Fruit fly (Drosophila melanogaster) whole organism, pupa: ENCODE results near the gene yellow-f.
A peak's percentile ranks its signal among the peaks of the same experiment; 100 is the strongest.

Source experiments
- CG10348 ChIP-seq: fragments of 200-800 bp; sonication (Bioruptor generic); IDR thresholded peaks from 2 replicates; pipeline ENCODE4 v1.3.6; 2022; ENCODE audit warnings: missing biosample characterization, missing genetic modification characterization
- CG12605 ChIP-seq: fragments of 200-800 bp; sonication (Bioruptor generic); IDR thresholded peaks from 2 replicates; pipeline ENCODE4 v1.3.6; 2022; ENCODE audit warnings: missing biosample characterization, missing genetic modification characterization
- CG13204 ChIP-seq: fragments of 200-800 bp; sonication (Bioruptor generic); optimal IDR thresholded peaks from 2 replicates; lab custom pipeline; 2018; ENCODE audit warnings: missing biosample characterization, mild to moderate bottlenecking, missing genetic modification characterization, moderate library complexity
- CG14655 ChIP-seq: fragments of 200-800 bp; sonication (Bioruptor generic); optimal IDR thresholded peaks from 3 replicates; lab custom pipeline; 2017; ENCODE audit warnings: mild to moderate bottlenecking, missing biosample characterization, missing genetic modification reagents, missing genetic modification characterization
- CG15710 ChIP-seq: fragments of 200-800 bp; sonication (Bioruptor generic); optimal IDR thresholded peaks from 2 replicates; lab custom pipeline; 2018; ENCODE audit warnings: missing biosample characterization, mild to moderate bottlenecking, missing genetic modification characterization, moderate library complexity
- CG17806 ChIP-seq: fragments of 200-800 bp; sonication (Bioruptor generic); optimal IDR thresholded peaks from 2 replicates; lab custom pipeline; 2018; ENCODE audit warnings: missing biosample characterization, mild to moderate bottlenecking, missing genetic modification characterization, moderate library complexity
- CG32121 ChIP-seq: fragments of 200-800 bp; sonication (Bioruptor generic); IDR thresholded peaks from 2 replicates; pipeline ENCODE4 v1.3.6; 2022; ENCODE audit warnings: missing biosample characterization, missing genetic modification characterization
- CG34367 ChIP-seq: fragments of 200-800 bp; sonication (Bioruptor generic); optimal IDR thresholded peaks from 2 replicates; lab custom pipeline; 2018; ENCODE audit warnings: missing biosample characterization, mild to moderate bottlenecking, missing genetic modification characterization
- CG4496 ChIP-seq: fragments of 200-800 bp; sonication (Bioruptor generic); IDR thresholded peaks from 3 replicates; pipeline ENCODE4 v1.3.6; 2022; ENCODE audit warnings: missing biosample characterization, missing genetic modification characterization
- CG8159 ChIP-seq: fragments of 200-800 bp; sonication (Bioruptor generic); optimal IDR thresholded peaks from 3 replicates; lab custom pipeline; 2018; ENCODE audit warnings: missing biosample characterization, mild to moderate bottlenecking, missing genetic modification characterization, moderate library complexity
- CG8301 ChIP-seq: fragments of 200-800 bp; sonication (Bioruptor generic); optimal IDR thresholded peaks from 2 replicates; lab custom pipeline; 2018; ENCODE audit warnings: missing biosample characterization, mild to moderate bottlenecking, missing genetic modification characterization
- CG9948 ChIP-seq: fragments of 200-800 bp; sonication (Bioruptor generic); optimal IDR thresholded peaks from 2 replicates; lab custom pipeline; 2018; ENCODE audit warnings: missing biosample characterization, mild to moderate bottlenecking, missing genetic modification characterization, moderate library complexity
- D1 ChIP-seq: fragments of 200-800 bp; sonication (Bioruptor generic); optimal IDR thresholded peaks from 2 replicates; lab custom pipeline; 2018; ENCODE audit warnings: missing biosample characterization, mild to moderate bottlenecking, missing genetic modification characterization, moderate library complexity
- EcR ChIP-seq: fragments of 200-800 bp; sonication (Bioruptor generic); optimal IDR thresholded peaks from 3 replicates; lab custom pipeline; 2019; ENCODE audit warnings: missing biosample characterization, missing genetic modification characterization, mild to moderate bottlenecking, moderate library complexity, missing genetic modification reagents
- Ets98B ChIP-seq: fragments of 200-800 bp; sonication (Bioruptor generic); IDR thresholded peaks from 2 replicates; pipeline ENCODE4 v1.3.6; 2022; ENCODE audit warnings: missing biosample characterization, missing genetic modification characterization
- Pif1A ChIP-seq: fragments of 200-800 bp; sonication (Bioruptor generic); optimal IDR thresholded peaks from 3 replicates; lab custom pipeline; 2016; ENCODE audit warnings: missing biosample characterization, missing genetic modification characterization
- Pif1B ChIP-seq: fragments of 200-800 bp; sonication (Bioruptor generic); optimal IDR thresholded peaks from 3 replicates; lab custom pipeline; 2016; ENCODE audit warnings: missing biosample characterization, missing genetic modification characterization
- Snoo ChIP-seq: fragments of 200-800 bp; sonication (Bioruptor generic); optimal IDR thresholded peaks from 3 replicates; lab custom pipeline; 2017; ENCODE audit warnings: missing biosample characterization, mild to moderate bottlenecking, missing genetic modification characterization, inconsistent platforms
- fd96Ca ChIP-seq: fragments of 200-800 bp; sonication (Bioruptor generic); IDR thresholded peaks from 3 replicates; pipeline ENCODE4 v1.3.6; 2022; ENCODE audit warnings: missing biosample characterization, missing genetic modification characterization
- gl ChIP-seq: fragments of 200-800 bp; sonication (Bioruptor generic); optimal IDR thresholded peaks from 2 replicates; lab custom pipeline; 2018; ENCODE audit warnings: missing biosample characterization, mild to moderate bottlenecking, missing genetic modification characterization
- rn ChIP-seq: fragments of 200-800 bp; sonication (Bioruptor generic); IDR thresholded peaks from 2 replicates; pipeline ENCODE4 v1.3.6; 2022; ENCODE audit warnings: missing biosample characterization, missing genetic modification characterization

The yellow-f gene

dm6 chr3R:12981334-12982166 lies 11.5 kb downstream of the yellow-f start:
- peak; percentile 54; the same call in 1 of the 2 replicates for TF ChIP-seq CG12605
- TF ChIP-seq Snoo (tag; lab: Kevin White, UChicago), result peak; percentile 66
- peak; percentile 80 for TF ChIP-seq Pif1A (GFP tag; lab: Kevin White, UChicago)
- TF ChIP-seq CG10348 (GFP tag; lab: Robert Waterston, UW), result no peak
- peak; percentile 29 for TF ChIP-seq Ets98B (GFP tag; lab: Robert Waterston, UW)
- TF ChIP-seq CG9948, result peak; percentile 76
- TF ChIP-seq rn, result 0 out of 2 replicates have a peak, but pooled peaks have one; percentile 17
- peak; percentile 46 for TF ChIP-seq Pif1B (GFP tag; lab: Kevin White, UChicago)
- peak; percentile 73 for TF ChIP-seq CG17806 (tag; lab: Kevin White, UChicago)
- TF ChIP-seq CG34367 (tag; lab: Kevin White, UChicago), result peak; percentile 65
- peak; percentile 73; the same call in 2 of the 3 replicates for TF ChIP-seq CG4496 (GFP tag; lab: Robert Waterston, UW)
- TF ChIP-seq CG8301, result peak; percentile 76
- peak; percentile 43; the same call in 1 of the 3 replicates for TF ChIP-seq fd96Ca (GFP tag; lab: Robert Waterston, UW)
- peak; percentile 87 for TF ChIP-seq CG8159 (tag; lab: Kevin White, UChicago)
- peak; percentile 72 for TF ChIP-seq CG15710 (tag; lab: Kevin White, UChicago)
- no peak for TF ChIP-seq D1 (tag; lab: Kevin White, UChicago)
- peak; percentile 75 for TF ChIP-seq CG32121 (GFP tag; lab: Robert Waterston, UW)
- peak; percentile 91 for TF ChIP-seq EcR
- no peak for TF ChIP-seq gl (tag; lab: Kevin White, UChicago)
- peak; percentile 86 for TF ChIP-seq CG14655
- peak; percentile 36 for TF ChIP-seq CG13204

dm6 chr3R:12980628-12981219 lies 12.3 kb downstream of the yellow-f start, which contains the start of gene Paip2:
Gene Paip2 (plus strand): TSS chr3R:12980792.
- TF ChIP-seq EcR, result no peak
- TF ChIP-seq CG34367 (tag; lab: Kevin White, UChicago), result no peak
- TF ChIP-seq CG13204, result no peak
- TF ChIP-seq CG8301, result no peak
- 0 out of 3 replicates have a peak, but pooled peaks have one; percentile 28 for TF ChIP-seq CG4496 (GFP tag; lab: Robert Waterston, UW)
- TF ChIP-seq Snoo (tag; lab: Kevin White, UChicago), result no peak
- no peak for TF ChIP-seq CG32121 (GFP tag; lab: Robert Waterston, UW)
- no peak for TF ChIP-seq fd96Ca (GFP tag; lab: Robert Waterston, UW)
- no peak for TF ChIP-seq gl (tag; lab: Kevin White, UChicago)

- TF ChIP-seq gl (tag; lab: Kevin White, UChicago) (no peak), Snoo (tag; lab: Kevin White, UChicago) (no peak), CG8159 (tag; lab: Kevin White, UChicago) (no peak), rn (no peak), Pif1A (GFP tag; lab: Kevin White, UChicago) (no peak)
These were observed 15.5 kb downstream of the yellow-f start, which contains the start of the genes CG7381 and CG7091 for dm6 chr3R:12977371-12978050. Gene CG7381 (minus strand): TSS chr3R:12977471. Gene CG7091 (plus strand): TSS chr3R:12978000.

dm6 chr3R:12975223-12975622 lies 17.8 kb downstream of the yellow-f start:
- TF ChIP-seq Ets98B (GFP tag; lab: Robert Waterston, UW) (no peak), Snoo (tag; lab: Kevin White, UChicago) (no peak), CG8159 (tag; lab: Kevin White, UChicago) (no peak), CG34367 (tag; lab: Kevin White, UChicago) (no peak), D1 (tag; lab: Kevin White, UChicago) (no peak), CG9948 (no peak), CG10348 (GFP tag; lab: Robert Waterston, UW) (no peak), Pif1B (GFP tag; lab: Kevin White, UChicago) (no peak), rn (no peak), CG17806 (tag; lab: Kevin White, UChicago) (no peak), EcR (no peak), CG4496 (GFP tag; lab: Robert Waterston, UW) (no peak), CG8301 (no peak), CG14655 (no peak), CG13204 (no peak), Pif1A (GFP tag; lab: Kevin White, UChicago) (no peak), CG32121 (GFP tag; lab: Robert Waterston, UW) (no peak)

dm6 chr3R:12974447-12974846 lies 18.6 kb downstream of the yellow-f start:
- no peak for TF ChIP-seq CG32121 (GFP tag; lab: Robert Waterston, UW)
- peak; percentile 22 for TF ChIP-seq Pif1A (GFP tag; lab: Kevin White, UChicago)
- peak; percentile 53 for TF ChIP-seq CG14655
- TF ChIP-seq CG12605, result no peak
- TF ChIP-seq CG13204, result no peak
- TF ChIP-seq CG4496 (GFP tag; lab: Robert Waterston, UW), result 0 out of 3 replicates have a peak, but pooled peaks have one; percentile 23
- no peak for TF ChIP-seq fd96Ca (GFP tag; lab: Robert Waterston, UW)
- TF ChIP-seq Snoo (tag; lab: Kevin White, UChicago), result no peak
- TF ChIP-seq Pif1B (GFP tag; lab: Kevin White, UChicago), result peak; percentile 63
- TF ChIP-seq CG9948, result peak; percentile 43
